Worm (Caenorhabditis elegans): ENCODE results near the gene twk-36.

DNA sequence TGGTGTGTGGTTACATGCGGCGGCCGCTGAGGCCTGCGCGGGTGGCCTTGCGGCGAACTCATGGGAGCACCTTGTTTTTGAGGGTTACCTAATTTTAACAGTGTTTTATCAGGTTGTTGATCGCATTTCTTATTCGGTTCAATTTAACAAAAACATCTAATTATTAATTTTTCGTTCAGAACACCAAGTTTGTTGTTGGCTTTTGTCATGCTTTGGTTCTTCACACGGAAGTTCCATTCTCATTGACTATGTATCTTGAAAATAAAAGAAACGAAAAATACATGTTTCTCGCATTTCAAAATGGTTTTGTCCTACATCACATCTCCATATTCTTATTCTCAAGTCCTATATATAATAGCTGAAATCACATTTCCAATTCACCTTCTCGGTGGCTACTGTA lies 43.3 kb upstream of the twk-36 start, which contains the start of gene srh-290:
- no peak for TF ChIP-seq ceh-82 (tag; optimal IDR thresholded peaks at IDR 0.05)
- no peak for TF ChIP-seq nhr-77 (tag; optimal IDR thresholded peaks at IDR 0.05)
- TF ChIP-seq ama-1 (optimal IDR thresholded peaks at IDR 0.05) = no peak
- TF ChIP-seq nhr-25 (tag; optimal IDR thresholded peaks at IDR 0.05) = no peak
- TF ChIP-seq zag-1 (tag; optimal IDR thresholded peaks at IDR 0.05) = no peak
- no peak for TF ChIP-seq crh-2 (tag; optimal IDR thresholded peaks at IDR 0.05)
- TF ChIP-seq nhr-21 (tag; optimal IDR thresholded peaks at IDR 0.05) = no peak
- TF ChIP-seq nhr-11 (tag; optimal IDR thresholded peaks at IDR 0.05) = no peak
- no peak for TF ChIP-seq mdl-1 (tag; optimal IDR thresholded peaks at IDR 0.05)
- TF ChIP-seq ceh-16 (tag; optimal IDR thresholded peaks at IDR 0.05) = no peak
